Worm (Caenorhabditis elegans) whole organism, L4 larva: ENCODE measurements around the gene smc-6.

ENCODE experiments used
- F10B5.3 ChIP-seq: sonication (generic microtip); optimal IDR thresholded peaks from 2 replicates; lab custom pipeline; 2016; ENCODE audit warnings: mild to moderate bottlenecking, missing genetic modification characterization, missing compliant biosample characterization
- F26F4.8 ChIP-seq: fragments of 200-800 bp; sonication (Bioruptor generic); conservative IDR thresholded peaks from 2 replicates; pipeline ENCODE4 v1.3.6; 2022; ENCODE audit warnings: missing genetic modification characterization, missing compliant biosample characterization
- R02D3.7 ChIP-seq: fragments of 150-350 bp; sonication (generic microtip); optimal IDR thresholded peaks from 3 replicates; lab custom pipeline; 2014; ENCODE audit warnings: missing biosample characterization, missing genetic modification characterization
- Y48G9A.11 ChIP-seq: fragments of 200-800 bp; sonication (Bioruptor generic); IDR thresholded peaks from 2 replicates; pipeline ENCODE4 v1.3.6; 2022; ENCODE audit warnings: missing genetic modification reagents, missing genetic modification characterization, missing compliant biosample characterization
- Y75B8A.6 ChIP-seq: fragments of 200-800 bp; sonication (Bioruptor generic); IDR thresholded peaks from 2 replicates; pipeline ENCODE4 v1.3.6; 2022; ENCODE audit warnings: missing genetic modification reagents, missing genetic modification characterization, missing compliant biosample characterization
- ZK337.2 ChIP-seq: fragments of 200-800 bp; sonication (Bioruptor generic); IDR thresholded peaks from 2 replicates; pipeline ENCODE4 v1.3.6; 2022; ENCODE audit warnings: missing genetic modification reagents, missing genetic modification characterization, missing compliant biosample characterization
- ZK546.5 ChIP-seq, 2 experiments: sonication (generic microtip); optimal IDR thresholded peaks; 2 replicates each; lab custom pipeline; 2017; ENCODE audit warnings: missing biosample characterization in 2 of 2, missing genetic modification characterization in 2 of 2
- aha-1 ChIP-seq: fragments of 150-350 bp; peaks from one replicate; lab custom pipeline; 2014; ENCODE audit warnings: missing biosample characterization, missing genetic modification characterization
- attf-4 ChIP-seq: sonication (generic microtip); optimal IDR thresholded peaks from 3 replicates; lab custom pipeline; 2017; ENCODE audit warnings: missing biosample characterization, missing genetic modification characterization
- ceh-62 ChIP-seq: sonication (generic microtip); optimal IDR thresholded peaks from 2 replicates; lab custom pipeline; 2017; ENCODE audit warnings: missing biosample characterization, missing genetic modification characterization
- ctbp-1 ChIP-seq: fragments of 200-800 bp; sonication (Bioruptor generic); IDR thresholded peaks from 2 replicates; pipeline ENCODE4 v1.3.6; 2022; ENCODE audit warnings: missing genetic modification reagents, missing genetic modification characterization, missing compliant biosample characterization
- daf-8 ChIP-seq: fragments of 200-800 bp; sonication (Bioruptor generic); IDR thresholded peaks from 2 replicates; pipeline ENCODE4 v1.3.6; 2022; ENCODE audit warnings: missing genetic modification characterization, missing compliant biosample characterization
- dmd-6 ChIP-seq: fragments of 200-800 bp; sonication (Bioruptor generic); IDR thresholded peaks from 2 replicates; pipeline ENCODE4 v1.3.6; 2022; ENCODE audit warnings: missing genetic modification reagents, missing genetic modification characterization, missing compliant biosample characterization
- dmd-8 ChIP-seq: fragments of 200-800 bp; sonication (Bioruptor generic); IDR thresholded peaks from 2 replicates; pipeline ENCODE4 v1.3.6; 2022; ENCODE audit warnings: missing genetic modification characterization, missing compliant biosample characterization
- dpl-1 ChIP-seq: fragments of 150-350 bp; optimal IDR thresholded peaks from 2 replicates; lab custom pipeline; 2014; ENCODE audit warnings: missing biosample characterization, missing genetic modification reagents, missing genetic modification characterization
- dve-1 ChIP-seq: sonication (generic microtip); optimal IDR thresholded peaks from 2 replicates; lab custom pipeline; 2017; ENCODE audit warnings: antibody characterized with exemption, mild to moderate bottlenecking, missing genetic modification characterization, missing compliant biosample characterization; ENCODE audit not compliant: insufficient read depth
- egl-27 ChIP-seq: sonication (generic microtip); optimal IDR thresholded peaks from 3 replicates; lab custom pipeline; 2017; ENCODE audit warnings: missing biosample characterization, missing genetic modification reagents, missing genetic modification characterization
- fkh-10 ChIP-seq: fragments of 150-350 bp; optimal IDR thresholded peaks from 2 replicates; lab custom pipeline; 2014; ENCODE audit warnings: missing biosample characterization, missing genetic modification reagents, missing genetic modification characterization
- gei-8 ChIP-seq: fragments of 200-800 bp; sonication (Bioruptor generic); optimal IDR thresholded peaks from 2 replicates; lab custom pipeline; 2018; ENCODE audit warnings: mild to moderate bottlenecking, missing genetic modification characterization, missing compliant biosample characterization
- hif-1 ChIP-seq, 2 experiments: sonication (generic microtip); optimal IDR thresholded peaks; 2 replicates each; lab custom pipeline; 2016 to 2017; ENCODE audit warnings: missing compliant biosample characterization in 2 of 2, missing genetic modification characterization in 2 of 2, missing genetic modification reagents in 2 of 2, missing genotype in 2 of 2, mild to moderate bottlenecking in 1 of 2
- hlh-30 ChIP-seq: sonication (generic microtip); optimal IDR thresholded peaks from 2 replicates; lab custom pipeline; 2017; ENCODE audit warnings: antibody characterized with exemption, mild to moderate bottlenecking, missing genetic modification characterization, missing compliant biosample characterization; ENCODE audit not compliant: insufficient read depth
- jun-1 ChIP-seq: fragments of 150-350 bp; optimal IDR thresholded peaks from 2 replicates; lab custom pipeline; 2014; ENCODE audit warnings: missing biosample characterization, missing genetic modification reagents, missing genetic modification characterization
- lim-7 ChIP-seq: fragments of 200-800 bp; sonication (Bioruptor generic); IDR thresholded peaks from 2 replicates; pipeline ENCODE4 v1.3.6; 2022; ENCODE audit warnings: missing genetic modification characterization, missing compliant biosample characterization
- lin-1 ChIP-seq: fragments of 200-800 bp; sonication (Bioruptor generic); IDR thresholded peaks from 2 replicates; pipeline ENCODE4 v1.3.6; 2022; ENCODE audit warnings: missing genetic modification reagents, missing genetic modification characterization, missing compliant biosample characterization
- lin-13 ChIP-seq: fragments of 150-350 bp; optimal IDR thresholded peaks from 2 replicates; lab custom pipeline; 2014; ENCODE audit warnings: missing biosample characterization, missing genetic modification reagents, missing genetic modification characterization
- lin-29 ChIP-seq: fragments of 200-800 bp; sonication (Bioruptor generic); IDR thresholded peaks from 2 replicates; pipeline ENCODE4 v1.3.6; 2022; ENCODE audit warnings: missing genetic modification reagents, missing genetic modification characterization, missing compliant biosample characterization
- lir-3 ChIP-seq: sonication (generic microtip); optimal IDR thresholded peaks from 2 replicates; lab custom pipeline; 2016; ENCODE audit warnings: mild to moderate bottlenecking, missing genetic modification characterization, missing compliant biosample characterization
- lsy-2 ChIP-seq, 2 experiments: fragments of 150-350 bp in 1 of 2; sonication (generic microtip) in 1 of 2; optimal IDR thresholded peaks; 2 replicates each; lab custom pipeline; 2014 to 2017; ENCODE audit warnings: missing biosample characterization in 2 of 2, missing genetic modification characterization in 2 of 2
- madf-5 ChIP-seq, 2 experiments: fragments of 200-800 bp; sonication (Bioruptor generic); IDR thresholded peaks; 2 replicates each; pipeline ENCODE4 v1.3.6; 2022; ENCODE audit warnings: missing compliant biosample characterization in 2 of 2, missing genetic modification characterization in 2 of 2
- madf-9 ChIP-seq: fragments of 200-800 bp; sonication (Bioruptor generic); conservative IDR thresholded peaks from 2 replicates; pipeline ENCODE4 v1.3.6; 2022; ENCODE audit warnings: missing genetic modification reagents, missing genetic modification characterization, missing compliant biosample characterization
- nhr-10 ChIP-seq: fragments of 150-350 bp; optimal IDR thresholded peaks from 2 replicates; lab custom pipeline; 2014; ENCODE audit warnings: missing biosample characterization, missing genetic modification characterization
- nhr-102 ChIP-seq: sonication (generic microtip); optimal IDR thresholded peaks from 2 replicates; lab custom pipeline; 2016; ENCODE audit warnings: mild to moderate bottlenecking, missing genetic modification characterization, moderate library complexity, missing compliant biosample characterization
- nhr-25 ChIP-seq: sonication (generic microtip); optimal IDR thresholded peaks from 2 replicates; lab custom pipeline; 2017; ENCODE audit warnings: missing genetic modification characterization, mild to moderate bottlenecking, missing compliant biosample characterization, antibody characterized with exemption, moderate library complexity, borderline replicate concordance; ENCODE audit not compliant: insufficient read depth
- nhr-28 ChIP-seq: fragments of 150-350 bp; optimal IDR thresholded peaks from 2 replicates; lab custom pipeline; 2014; ENCODE audit warnings: missing biosample characterization, missing genetic modification characterization
- nhr-41 ChIP-seq: fragments of 200-800 bp; sonication (Bioruptor generic); IDR thresholded peaks from 2 replicates; pipeline ENCODE4 v1.3.6; 2022; ENCODE audit warnings: missing genetic modification reagents, missing genetic modification characterization, missing compliant biosample characterization
- nhr-42 ChIP-seq: fragments of 200-800 bp; sonication (Bioruptor generic); IDR thresholded peaks from 2 replicates; pipeline ENCODE4 v1.3.6; 2022; ENCODE audit warnings: missing genetic modification characterization, missing compliant biosample characterization
- nhr-6 ChIP-seq: fragments of 150-350 bp; optimal IDR thresholded peaks from 2 replicates; lab custom pipeline; 2014; ENCODE audit warnings: missing biosample characterization, missing genetic modification characterization
- nhr-76 ChIP-seq: fragments of 150-350 bp; optimal IDR thresholded peaks from 2 replicates; lab custom pipeline; 2014; ENCODE audit warnings: missing biosample characterization, missing genetic modification characterization
- pha-4 ChIP-seq, 2 experiments: fragments of 150-350 bp in 1 of 2; fragments of 200-800 bp in 1 of 2; sonication (Bioruptor generic) in 1 of 2; IDR thresholded peaks in 1 of 2; optimal IDR thresholded peaks in 1 of 2; 2 replicates each; pipeline versions ENCODE4 v1.3.6 to Lab custom; 2014 to 2022; ENCODE audit warnings: missing genetic modification characterization in 2 of 2, missing genetic modification reagents in 2 of 2, missing biosample characterization in 1 of 2, missing compliant biosample characterization in 1 of 2
- php-3 ChIP-seq: fragments of 200-800 bp; sonication (Bioruptor generic); IDR thresholded peaks from 2 replicates; pipeline ENCODE4 v1.3.6; 2022; ENCODE audit warnings: missing genetic modification reagents, missing genetic modification characterization, missing compliant biosample characterization
- set-16 ChIP-seq: fragments of 200-800 bp; sonication (Bioruptor generic); IDR thresholded peaks from 2 replicates; pipeline ENCODE4 v1.3.6; 2022; ENCODE audit warnings: missing genetic modification reagents, missing genetic modification characterization, missing compliant biosample characterization
- spr-1 ChIP-seq: sonication (generic microtip); optimal IDR thresholded peaks from 2 replicates; lab custom pipeline; 2016; ENCODE audit warnings: mild to moderate bottlenecking, missing genetic modification characterization, missing compliant biosample characterization
- spr-3 ChIP-seq: fragments of 200-800 bp; sonication (Bioruptor generic); optimal IDR thresholded peaks from 2 replicates; lab custom pipeline; 2018; ENCODE audit warnings: mild to moderate bottlenecking, missing genetic modification characterization, missing compliant biosample characterization
- unc-39 ChIP-seq: sonication (generic microtip); optimal IDR thresholded peaks from 2 replicates; lab custom pipeline; 2017; ENCODE audit warnings: missing biosample characterization, missing genetic modification characterization
- unc-62 ChIP-seq, 3 experiments: fragments of 150-350 bp in 1 of 3; sonication (generic microtip); optimal IDR thresholded peaks in 2 of 3; peaks in 1 of 3; 1 replicate in 1 of 3; 2 replicates in 2 of 3; lab custom pipeline; 2014 to 2017; ENCODE audit warnings: missing biosample characterization in 3 of 3, missing genetic modification characterization in 3 of 3, missing genetic modification reagents in 3 of 3, missing genotype in 1 of 3
- ztf-7 ChIP-seq: fragments of 150-350 bp; optimal IDR thresholded peaks from 2 replicates; lab custom pipeline; 2014; ENCODE audit warnings: missing biosample characterization, missing genetic modification characterization

smc-6 gene

DNA sequence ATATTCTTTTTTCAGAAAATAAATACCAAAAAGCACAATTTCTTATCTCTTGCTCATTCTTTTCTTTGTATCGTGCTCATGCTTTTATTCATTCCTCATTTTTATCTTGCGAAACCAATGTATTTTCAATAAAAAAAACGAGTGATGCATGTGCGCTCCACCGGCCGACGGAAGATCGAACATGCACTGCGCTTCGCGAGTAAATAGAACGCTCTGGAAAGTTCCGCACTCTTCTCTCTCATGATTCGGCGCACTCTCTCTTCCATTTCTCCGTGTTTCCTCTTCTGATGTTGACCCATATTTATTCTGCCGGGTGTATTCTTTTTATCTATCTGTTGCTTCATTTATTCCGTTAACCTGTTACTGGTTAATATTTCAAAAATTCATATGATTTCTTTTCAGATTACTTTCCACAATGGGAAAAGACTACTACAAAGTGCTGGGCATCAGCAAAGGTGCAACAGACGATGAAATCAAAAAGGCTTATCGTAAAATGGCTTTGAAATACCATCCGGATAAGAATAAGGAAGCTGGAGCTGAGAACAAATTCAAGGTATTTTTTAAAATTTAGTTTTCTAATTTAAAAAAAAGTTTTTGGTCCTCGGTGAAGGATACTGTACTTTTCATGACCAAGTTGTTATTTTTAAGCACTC is 33.1 kb upstream of the smc-6 start, which contains the start of gene dnj-13 (continued):
- TF ChIP-seq dmd-6 (peak; percentile 95), nhr-41 (peak; percentile 94), ctbp-1 (peak; percentile 95), nhr-102 (tag; lab: Kevin White, UChicago) (peak; percentile 93), nhr-10 (tag; lab: Kevin White, UChicago) (peak; percentile 63), dve-1 (tag; lab: Kevin White, UChicago) (peak; percentile 98), ztf-7 (tag; lab: Kevin White, UChicago) (peak; percentile 39), gei-8 (GFP tag; lab: Kevin White, UChicago) (peak; percentile 94), lin-29 (GFP tag; lab: Robert Waterston, UW) (peak; percentile 91), F10B5.3 (peak; percentile 89), nhr-6 (peak; percentile 80), ZK546.5 (tag; optimal IDR thresholded peaks at IDR 0.05; lab: Kevin White, UChicago) (no peak), spr-3 (GFP tag; lab: Kevin White, UChicago) (peak; percentile 94), php-3 (peak; percentile 96), unc-62 (GFP tag; optimal IDR thresholded peaks at IDR 0.05 in 1 of 2; lab: Kevin White, UChicago) (peak in 1 of 2 experiments; percentile 84), unc-62 (tag; optimal IDR thresholded peaks at IDR 0.05; lab: Kevin White, UChicago) (no peak), lin-1 (GFP tag; lab: Robert Waterston, UW) (peak; percentile 98), ZK337.2 (no peak), hlh-30 (tag; lab: Kevin White, UChicago) (peak; percentile 96)

DNA sequence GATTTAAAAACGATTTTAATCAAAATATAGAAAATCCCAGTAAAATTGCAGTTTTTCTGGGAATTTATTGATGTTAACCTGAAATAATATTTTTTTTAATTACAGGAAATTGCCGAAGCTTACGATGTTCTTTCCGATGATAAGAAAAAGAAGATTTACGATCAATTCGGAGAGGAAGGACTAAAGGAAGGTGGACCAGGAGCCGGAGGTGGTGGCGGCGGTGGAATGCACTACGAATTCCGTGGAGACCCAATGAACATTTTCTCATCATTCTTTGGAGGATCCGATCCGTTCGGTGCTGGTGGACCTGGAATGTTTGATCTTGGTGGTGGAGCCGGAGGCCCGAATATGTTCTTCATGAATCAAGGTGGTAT is 32.6 kb upstream of the smc-6 start:
- no peak for TF ChIP-seq madf-9 (GFP tag; lab: Robert Waterston, UW)
- peak; percentile 15; the same call in 1 of the 2 replicates for TF ChIP-seq dmd-6
- TF ChIP-seq dpl-1, result no peak
- peak; percentile 41 for TF ChIP-seq set-16 (GFP tag; lab: Robert Waterston, UW)
- TF ChIP-seq lim-7, result 0 out of 2 replicates have a peak, but pooled peaks have one; percentile 21
- peak; percentile 93 for TF ChIP-seq aha-1 (tag; lab: Kevin White, UChicago)

DNA sequence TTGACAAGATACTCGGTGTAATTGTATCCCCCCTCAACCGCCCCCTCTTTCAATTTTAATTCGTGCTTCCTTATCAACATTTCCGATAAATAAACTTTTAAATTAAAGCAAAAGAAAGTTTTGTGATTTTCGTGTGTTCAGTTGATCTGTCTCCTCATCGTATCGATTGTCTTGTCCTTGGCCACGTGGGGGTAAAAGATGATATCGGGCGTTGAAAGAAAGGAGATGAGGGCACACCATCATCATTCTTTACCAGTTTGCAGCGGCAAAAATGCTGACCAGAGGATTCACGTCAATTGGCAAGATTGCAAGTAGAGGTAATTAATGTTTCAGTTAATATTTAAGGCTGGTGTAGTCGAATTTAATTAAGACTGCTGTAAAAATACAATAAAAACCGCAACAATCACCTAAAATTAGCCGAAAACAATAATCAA is 31.2 kb upstream of the smc-6 start, which contains the start of gene F54D5.7:
Gene F54D5.7 (plus strand): TSS at position 264 of the 434 bp plus-strand sequence.
- no peak for TF ChIP-seq attf-4 (tag; lab: Kevin White, UChicago)
- no peak for TF ChIP-seq egl-27 (tag; lab: Kevin White, UChicago)
- TF ChIP-seq lsy-2 (tag; optimal IDR thresholded peaks at IDR 0.05; lab: Kevin White, UChicago), result peak; percentile 3 to 76
- TF ChIP-seq pha-4 (GFP tag; IDR thresholded peaks at IDR 0.05; lab: Robert Waterston, UW), result peak; percentile 66; the same call in 1 of the 2 replicates
- no peak for TF ChIP-seq pha-4 (tag; optimal IDR thresholded peaks at IDR 0.05; lab: Kevin White, UChicago)
- TF ChIP-seq daf-8 (GFP tag; lab: Robert Waterston, UW), result no peak
- TF ChIP-seq hif-1 (tag; optimal IDR thresholded peaks at IDR 0.05; lab: Kevin White, UChicago), result no peak
- TF ChIP-seq ztf-7 (tag; lab: Kevin White, UChicago), result peak; percentile 47
- peak; percentile 54; the same call in 1 of the 2 replicates for TF ChIP-seq dmd-8
- TF ChIP-seq F26F4.8 (GFP tag; lab: Robert Waterston, UW), result no peak
- no peak for TF ChIP-seq ceh-62 (tag; lab: Kevin White, UChicago)
- peak; percentile 47 for TF ChIP-seq nhr-28 (tag; lab: Kevin White, UChicago)
- TF ChIP-seq Y75B8A.6, result no peak
- peak; percentile 43 for TF ChIP-seq nhr-25 (tag; lab: Kevin White, UChicago)
- no peak for TF ChIP-seq jun-1 (tag; lab: Kevin White, UChicago)
- peak; percentile 68; the same call in 1 of the 2 replicates for TF ChIP-seq nhr-42 (GFP tag; lab: Robert Waterston, UW)
- no peak for TF ChIP-seq nhr-76 (tag; lab: Kevin White, UChicago)
- peak; percentile 55 for TF ChIP-seq spr-1
- 0 out of 2 replicates have a peak, but pooled peaks have one; percentile 33 for TF ChIP-seq nhr-41
- TF ChIP-seq unc-39 (tag; lab: Kevin White, UChicago), result no peak
- TF ChIP-seq madf-5 (GFP tag; IDR thresholded peaks at IDR 0.05; lab: Robert Waterston, UW), result 0 out of 4 replicates have a peak, but pooled peaks of 1 of the 2 experiments have one; percentile 7
- no peak for TF ChIP-seq fkh-10
- TF ChIP-seq lin-13 (GFP tag; lab: Kevin White, UChicago), result peak; percentile 81
- no peak for TF ChIP-seq lir-3
- TF ChIP-seq Y48G9A.11 (GFP tag; lab: Robert Waterston, UW), result peak; percentile 44; the same call in 1 of the 2 replicates
- TF ChIP-seq lin-1 (GFP tag; lab: Robert Waterston, UW), result peak; percentile 32; the same call in 1 of the 2 replicates
- no peak for TF ChIP-seq R02D3.7 (tag; lab: Kevin White, UChicago)
- peak; percentile 77 for TF ChIP-seq lim-7
